Fruit fly (Drosophila melanogaster): ENCODE results near the gene Atxn7.

DNA sequence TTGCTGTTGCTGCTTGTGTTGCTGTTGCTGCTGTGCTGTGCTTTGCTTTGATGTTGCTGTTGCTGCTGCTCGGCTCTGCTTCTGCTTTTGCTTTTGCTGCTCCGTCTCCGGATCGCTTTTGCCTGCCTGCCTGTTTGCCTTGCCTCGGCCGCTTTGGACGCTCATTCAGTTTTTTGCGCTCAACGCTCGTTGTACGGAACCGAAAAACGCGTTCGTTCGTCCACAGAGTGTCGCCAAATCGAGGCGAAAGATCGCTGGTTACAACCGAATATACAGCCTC lies 52.5 kb downstream of the Atxn7 start, which contains the start of gene dpp:
- no peak for TF ChIP-seq ERR (GFP tag; optimal IDR thresholded peaks at IDR 0.05)
- TF ChIP-seq tin (GFP tag; optimal IDR thresholded peaks at IDR 0.05): no peak
- TF ChIP-seq Blimp-1 (GFP tag; optimal IDR thresholded peaks at IDR 0.05): no peak
- TF ChIP-seq Hey (tag; optimal IDR thresholded peaks at IDR 0.05): no peak
- TF ChIP-seq CG13424 (tag; optimal IDR thresholded peaks at IDR 0.05): no peak
- TF ChIP-seq CG1529 (GFP tag; optimal IDR thresholded peaks at IDR 0.05): no peak
- TF ChIP-seq CG17385 (GFP tag; optimal IDR thresholded peaks at IDR 0.05): no peak
- TF ChIP-seq CG3847 (GFP tag; IDR thresholded peaks at IDR 0.05): no peak
- no peak for TF ChIP-seq CG6689 (GFP tag; IDR thresholded peaks at IDR 0.05)
- no peak for TF ChIP-seq sr (GFP tag; IDR thresholded peaks at IDR 0.05)
- TF ChIP-seq Ets97D (GFP tag; optimal IDR thresholded peaks at IDR 0.05): no peak
- no peak for TF ChIP-seq CG4707 (GFP tag; optimal IDR thresholded peaks at IDR 0.05)
- no peak for TF ChIP-seq CG6791 (GFP tag; IDR thresholded peaks at IDR 0.05; ENCODE audit: partially characterized antibody)

Data from whole organism, embryonic.